Worm (Caenorhabditis elegans) whole organism, L2 larva: ENCODE results near the gene erh-1.

Experiments
- C34F6.9 ChIP-seq: fragments of 150-350 bp; optimal IDR thresholded peaks from 2 replicates; lab custom pipeline; 2014; ENCODE audit warnings: missing biosample characterization, missing genetic modification characterization
- F13H6.1 ChIP-seq: sonication (generic microtip); optimal IDR thresholded peaks from 2 replicates; lab custom pipeline; 2016; ENCODE audit warnings: missing genetic modification characterization, missing compliant biosample characterization
- R02D3.7 ChIP-seq: fragments of 150-350 bp; optimal IDR thresholded peaks from 2 replicates; lab custom pipeline; 2014; ENCODE audit warnings: missing biosample characterization, missing genetic modification characterization
- ZK546.5 ChIP-seq: sonication (generic microtip); optimal IDR thresholded peaks from 2 replicates; lab custom pipeline; 2017; ENCODE audit warnings: missing biosample characterization, missing genetic modification characterization
- blmp-1 ChIP-seq: sonication (generic microtip); optimal IDR thresholded peaks from 2 replicates; lab custom pipeline; 2017; ENCODE audit warnings: missing genetic modification characterization, mild to moderate bottlenecking, missing compliant biosample characterization, antibody characterized with exemption, moderate library complexity; ENCODE audit not compliant: insufficient read depth
- ceh-16 ChIP-seq: fragments of 150-350 bp; optimal IDR thresholded peaks from 2 replicates; lab custom pipeline; 2014; ENCODE audit warnings: missing biosample characterization, missing genetic modification characterization
- crh-2 ChIP-seq: sonication (generic microtip); optimal IDR thresholded peaks from 2 replicates; lab custom pipeline; 2017; ENCODE audit warnings: missing biosample characterization, missing genetic modification characterization
- elt-1 ChIP-seq: fragments of 150-350 bp; optimal IDR thresholded peaks from 2 replicates; lab custom pipeline; 2014; ENCODE audit warnings: missing biosample characterization, missing genetic modification characterization
- elt-3 ChIP-seq: sonication (generic microtip); optimal IDR thresholded peaks from 2 replicates; lab custom pipeline; 2017; ENCODE audit warnings: missing biosample characterization, missing genetic modification characterization
- fos-1 ChIP-seq: fragments of 150-350 bp; optimal IDR thresholded peaks from 2 replicates; lab custom pipeline; 2014; ENCODE audit warnings: missing biosample characterization, missing genetic modification characterization
- gmeb-1 ChIP-seq: fragments of 150-350 bp; optimal IDR thresholded peaks from 2 replicates; lab custom pipeline; 2014; ENCODE audit warnings: missing biosample characterization, missing genetic modification characterization
- lin-11 ChIP-seq: fragments of 150-350 bp; sonication (generic microtip); optimal IDR thresholded peaks from 2 replicates; lab custom pipeline; 2014; ENCODE audit warnings: missing biosample characterization, missing genetic modification characterization, inconsistent platforms, mixed read lengths
- lin-13 ChIP-seq: fragments of 150-350 bp; optimal IDR thresholded peaks from 2 replicates; lab custom pipeline; 2014; ENCODE audit warnings: missing biosample characterization, missing genetic modification reagents, missing genetic modification characterization
- lin-39 ChIP-seq: fragments of 150-350 bp; optimal IDR thresholded peaks from 2 replicates; lab custom pipeline; 2014; ENCODE audit warnings: missing biosample characterization, missing genetic modification reagents, missing genetic modification characterization
- lsy-2 ChIP-seq, 2 experiments: fragments of 150-350 bp in 1 of 2; sonication (generic microtip) in 1 of 2; optimal IDR thresholded peaks; 2 replicates each; lab custom pipeline; 2014 to 2017; ENCODE audit warnings: missing biosample characterization in 2 of 2, missing genetic modification characterization in 2 of 2
- mbf-1 ChIP-seq: sonication (generic microtip); optimal IDR thresholded peaks from 2 replicates; lab custom pipeline; 2017; ENCODE audit warnings: missing biosample characterization, missing genetic modification characterization
- nhr-11 ChIP-seq: fragments of 150-350 bp; optimal IDR thresholded peaks from 2 replicates; lab custom pipeline; 2014; ENCODE audit warnings: missing biosample characterization, missing genetic modification characterization
- nhr-12 ChIP-seq: fragments of 150-350 bp; optimal IDR thresholded peaks from 2 replicates; lab custom pipeline; 2014; ENCODE audit warnings: missing biosample characterization, missing genetic modification characterization
- nhr-21 ChIP-seq: fragments of 150-350 bp; optimal IDR thresholded peaks from 2 replicates; lab custom pipeline; 2014; ENCODE audit warnings: missing biosample characterization, missing genetic modification characterization
- nhr-237 ChIP-seq: fragments of 150-350 bp; optimal IDR thresholded peaks from 2 replicates; lab custom pipeline; 2014; ENCODE audit warnings: missing biosample characterization, missing genetic modification characterization
- nhr-25 ChIP-seq: fragments of 150-350 bp; sonication (generic microtip); optimal IDR thresholded peaks from 3 replicates; lab custom pipeline; 2014; ENCODE audit warnings: missing biosample characterization, missing genetic modification characterization
- nhr-6 ChIP-seq: fragments of 150-350 bp; optimal IDR thresholded peaks from 2 replicates; lab custom pipeline; 2014; ENCODE audit warnings: missing biosample characterization, missing genetic modification characterization
- nhr-77 ChIP-seq: fragments of 150-350 bp; optimal IDR thresholded peaks from 2 replicates; lab custom pipeline; 2014; ENCODE audit warnings: missing biosample characterization, missing genetic modification characterization
- sem-4 ChIP-seq: fragments of 150-350 bp; optimal IDR thresholded peaks from 2 replicates; lab custom pipeline; 2014; ENCODE audit warnings: missing biosample characterization, missing genetic modification reagents, missing genetic modification characterization
- sma-3 ChIP-seq: sonication (generic microtip); optimal IDR thresholded peaks from 2 replicates; lab custom pipeline; 2016; ENCODE audit warnings: missing genetic modification reagents, missing genetic modification characterization, missing compliant biosample characterization
- sma-9 ChIP-seq, 2 experiments: fragments of 150-350 bp in 1 of 2; sonication (generic microtip) in 1 of 2; optimal IDR thresholded peaks; 2 replicates each; lab custom pipeline; 2014 to 2016; ENCODE audit warnings: missing genetic modification characterization in 2 of 2, mild to moderate bottlenecking in 1 of 2, missing biosample characterization in 1 of 2, missing compliant biosample characterization in 1 of 2, missing genetic modification reagents in 1 of 2, moderate library complexity in 1 of 2
- snpc-4 ChIP-seq: fragments of 150-350 bp; optimal IDR thresholded peaks from 2 replicates; lab custom pipeline; 2014; ENCODE audit warnings: missing biosample characterization, missing genetic modification characterization
- unc-39 ChIP-seq: fragments of 150-350 bp; optimal IDR thresholded peaks from 2 replicates; lab custom pipeline; 2014; ENCODE audit warnings: missing biosample characterization, missing genetic modification characterization
- unc-62 ChIP-seq: fragments of 150-350 bp; optimal IDR thresholded peaks from 2 replicates; lab custom pipeline; 2014; ENCODE audit warnings: missing biosample characterization, missing genetic modification reagents, missing genetic modification characterization
- zag-1 ChIP-seq: fragments of 150-350 bp; optimal IDR thresholded peaks from 2 replicates; lab custom pipeline; 2014; ENCODE audit warnings: missing biosample characterization, missing genetic modification characterization
- ztf-11 ChIP-seq: sonication (generic microtip); optimal IDR thresholded peaks from 2 replicates; lab custom pipeline; 2017; ENCODE audit warnings: missing biosample characterization, missing genetic modification characterization
- ztf-4 ChIP-seq: fragments of 150-350 bp; optimal IDR thresholded peaks from 2 replicates; lab custom pipeline; 2014; ENCODE audit warnings: missing biosample characterization, missing genetic modification characterization

erh-1 gene

DNA sequence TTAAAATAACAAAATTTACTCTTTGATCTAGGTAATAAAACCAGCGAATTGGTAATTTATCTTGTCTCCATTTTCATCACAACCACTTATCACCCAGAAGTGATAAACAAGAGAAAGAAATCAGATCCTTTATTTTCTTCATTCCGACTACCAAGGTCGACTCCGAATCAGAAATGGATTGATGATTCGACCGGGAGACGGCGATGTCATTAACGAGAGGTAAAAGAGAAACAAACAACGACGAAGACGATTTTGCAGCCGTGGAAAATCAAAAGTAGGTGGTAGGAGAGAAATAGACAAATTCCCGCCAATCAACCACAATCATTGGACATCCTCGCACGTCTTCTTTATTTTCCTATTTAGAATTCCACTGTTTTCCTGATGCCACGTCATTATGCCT lies 21.8 kb downstream of the erh-1 start:
- TF ChIP-seq sma-3 (GFP tag; lab: Kevin White, UChicago) (peak; percentile 63), ceh-16 (tag; lab: Kevin White, UChicago) (no peak), sma-9 (GFP tag; optimal IDR thresholded peaks at IDR 0.05; lab: Kevin White, UChicago) (peak; percentile 43), sma-9 (tag; optimal IDR thresholded peaks at IDR 0.05; lab: Kevin White, UChicago) (no peak), crh-2 (peak; percentile 1), lsy-2 (tag; optimal IDR thresholded peaks at IDR 0.05; lab: Kevin White, UChicago) (no peak), nhr-21 (peak; percentile 24), blmp-1 (tag; lab: Kevin White, UChicago) (peak; percentile 3), elt-1 (tag; lab: Kevin White, UChicago) (no peak), gmeb-1 (tag; lab: Kevin White, UChicago) (no peak), unc-62 (GFP tag; lab: Kevin White, UChicago) (no peak), nhr-25 (tag; lab: Kevin White, UChicago) (no peak), lin-39 (tag; lab: Kevin White, UChicago) (no peak), fos-1 (peak; percentile 7)

ce11 chrV:10556362-10556761 lies 22.6 kb downstream of the erh-1 start:
- TF ChIP-seq nhr-21 (no peak), unc-39 (tag; lab: Kevin White, UChicago) (no peak), sma-3 (GFP tag; lab: Kevin White, UChicago) (peak; percentile 54), lin-39 (tag; lab: Kevin White, UChicago) (no peak), nhr-237 (tag; lab: Kevin White, UChicago) (no peak), C34F6.9 (no peak)
- TF ChIP-seq, all 48 proteins: peak for 1

- TF ChIP-seq crh-2 (no peak), elt-1 (tag; lab: Kevin White, UChicago) (no peak), sma-9 (GFP tag; optimal IDR thresholded peaks at IDR 0.05; lab: Kevin White, UChicago) (no peak), sma-9 (tag; optimal IDR thresholded peaks at IDR 0.05; lab: Kevin White, UChicago) (no peak), ceh-16 (tag; lab: Kevin White, UChicago) (no peak), lin-13 (GFP tag; lab: Kevin White, UChicago) (no peak), nhr-6 (tag; lab: Kevin White, UChicago) (no peak), lsy-2 (tag; optimal IDR thresholded peaks at IDR 0.05; lab: Kevin White, UChicago) (no peak), C34F6.9 (no peak), nhr-77 (no peak), lin-11 (no peak), nhr-237 (tag; lab: Kevin White, UChicago) (no peak), sem-4 (tag; lab: Kevin White, UChicago) (no peak), unc-39 (tag; lab: Kevin White, UChicago) (no peak)
- TF ChIP-seq, all 48 proteins: peak for 0
Observed at ce11 chrV:10555239-10555638, 23.7 kb downstream of the erh-1 start, which contains the start of gene F32G8.3. F32G8.3 (minus strand) TSS chrV:10555339.

- no peak for TF ChIP-seq ceh-16 (tag; lab: Kevin White, UChicago)
- no peak for TF ChIP-seq unc-39 (tag; lab: Kevin White, UChicago)
- no peak for TF ChIP-seq ztf-11
- TF ChIP-seq crh-2, result no peak
- TF ChIP-seq zag-1 (tag; lab: Kevin White, UChicago), result no peak
- no peak for TF ChIP-seq ZK546.5
- no peak for TF ChIP-seq F13H6.1 (tag; lab: Kevin White, UChicago)
- TF ChIP-seq lin-39 (tag; lab: Kevin White, UChicago), result no peak
- no peak for TF ChIP-seq R02D3.7
- no peak for TF ChIP-seq nhr-11 (tag; lab: Kevin White, UChicago)
- no peak for TF ChIP-seq snpc-4
Observed at ce11 chrV:10549717-10550116, 29.2 kb downstream of the erh-1 start, which contains the start of gene F32G8.2. F32G8.2 (plus strand) TSS chrV:10550017.

ce11 chrV:10548981-10549380 lies 30.0 kb downstream of the erh-1 start, which contains the start of gene srd-34:
srd-34 (minus strand) TSS chrV:10549081.
- no peak for TF ChIP-seq ceh-16 (tag; lab: Kevin White, UChicago)
- no peak for TF ChIP-seq elt-3 (tag; lab: Kevin White, UChicago)
- no peak for TF ChIP-seq unc-62 (GFP tag; lab: Kevin White, UChicago)
- no peak for TF ChIP-seq crh-2
- TF ChIP-seq ZK546.5, result no peak

DNA sequence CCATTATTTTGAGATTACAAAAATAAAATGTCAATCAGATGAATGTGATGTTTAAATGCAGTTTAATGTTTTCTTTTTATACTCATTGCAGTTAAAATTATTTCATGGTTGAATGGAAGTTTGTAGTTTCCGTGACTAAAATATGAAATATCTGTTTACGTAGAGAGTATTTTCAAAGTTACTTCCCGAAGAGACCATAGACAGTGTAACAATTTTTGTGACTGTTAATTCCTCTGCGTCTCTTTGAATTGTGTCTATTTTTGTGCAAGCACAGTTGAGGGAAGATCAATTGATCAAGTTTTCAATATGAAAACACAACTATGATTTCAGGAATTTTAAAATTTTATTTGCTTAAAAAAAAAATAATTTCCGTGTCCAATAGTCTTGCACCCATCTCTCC lies 32.2 kb downstream of the erh-1 start, which contains the start of gene F25D1.5:
F25D1.5 (minus strand) TSS at position 35 of the 400 bp plus-strand sequence.
- TF ChIP-seq nhr-77 (peak; percentile 27), crh-2 (peak; percentile 24), sma-9 (GFP tag; optimal IDR thresholded peaks at IDR 0.05; lab: Kevin White, UChicago) (peak; percentile 59), sma-9 (tag; optimal IDR thresholded peaks at IDR 0.05; lab: Kevin White, UChicago) (no peak), ztf-4 (no peak), nhr-25 (tag; lab: Kevin White, UChicago) (no peak), lin-13 (GFP tag; lab: Kevin White, UChicago) (no peak), lin-11 (no peak), blmp-1 (tag; lab: Kevin White, UChicago) (no peak), nhr-6 (tag; lab: Kevin White, UChicago) (no peak), mbf-1 (no peak), fos-1 (peak; percentile 41), nhr-12 (tag; lab: Kevin White, UChicago) (no peak), lin-39 (tag; lab: Kevin White, UChicago) (no peak)
